Worm (Caenorhabditis elegans) whole organism, young adult: ENCODE results near the gene scrm-5.
A peak's percentile ranks its signal among the peaks of the same experiment; 100 is the strongest.
"Not testable (repeated sequence)": the region's sequence is repeated elsewhere in the genome, so short reads cannot be mapped to it uniquely, and the experiment has no call there.

Source experiments
- B0035.1 ChIP-seq: sonication (generic microtip); optimal IDR thresholded peaks from 2 replicates; lab custom pipeline; 2016; ENCODE audit warnings: missing genetic modification characterization, mild to moderate bottlenecking, missing compliant biosample characterization, missing genotype, missing genetic modification reagents
- C17E4.6 ChIP-seq: fragments of 200-800 bp; sonication (Bioruptor generic); IDR thresholded peaks from 2 replicates; pipeline ENCODE4 v1.3.6; 2022; ENCODE audit warnings: missing genetic modification reagents, missing genetic modification characterization, missing compliant biosample characterization
- D2030.7 ChIP-seq: fragments of 200-800 bp; sonication (Bioruptor generic); IDR thresholded peaks from 2 replicates; pipeline ENCODE4 v1.3.6; 2022; ENCODE audit warnings: missing genetic modification reagents, missing genetic modification characterization, missing compliant biosample characterization
- K12H6.12 ChIP-seq: fragments of 200-800 bp; sonication (Bioruptor generic); optimal IDR thresholded peaks from 2 replicates; lab custom pipeline; 2018; ENCODE audit warnings: mild to moderate bottlenecking, missing genetic modification characterization, missing compliant biosample characterization
- Y79H2A.3 ChIP-seq: fragments of 200-800 bp; sonication (Bioruptor generic); conservative IDR thresholded peaks from 2 replicates; pipeline ENCODE4 v1.3.6; 2022; ENCODE audit warnings: missing genetic modification reagents, missing genetic modification characterization, missing compliant biosample characterization
- ama-1 ChIP-seq, 3 experiments: fragments of 150-350 bp in 1 of 3; sonication (generic microtip) in 2 of 3; optimal IDR thresholded peaks; 2 replicates each; lab custom pipeline; 2014 to 2018; ENCODE audit warnings: missing biosample characterization in 2 of 3, missing genetic modification characterization in 2 of 3, missing genetic modification reagents in 2 of 3
- aptf-2 ChIP-seq: fragments of 200-800 bp; sonication (Bioruptor generic); conservative IDR thresholded peaks from 2 replicates; pipeline ENCODE4 v1.3.6; 2022; ENCODE audit warnings: missing genetic modification reagents, missing genetic modification characterization, missing compliant biosample characterization
- aptf-3 ChIP-seq: fragments of 200-800 bp; sonication (Bioruptor generic); IDR thresholded peaks from 2 replicates; pipeline ENCODE4 v1.3.6; 2022; ENCODE audit warnings: missing genetic modification characterization, missing compliant biosample characterization
- attf-5 ChIP-seq: fragments of 200-800 bp; sonication (Bioruptor generic); optimal IDR thresholded peaks from 2 replicates; lab custom pipeline; 2018; ENCODE audit warnings: mild to moderate bottlenecking, missing genetic modification characterization, missing compliant biosample characterization
- bed-1 ChIP-seq: fragments of 200-800 bp; sonication (Bioruptor generic); IDR thresholded peaks from 2 replicates; pipeline ENCODE4 v1.3.6; 2022; ENCODE audit warnings: missing genetic modification reagents, missing genetic modification characterization, missing compliant biosample characterization
- bed-2 ChIP-seq: fragments of 200-800 bp; sonication (Bioruptor generic); IDR thresholded peaks from 2 replicates; pipeline ENCODE4 v1.3.6; 2022; ENCODE audit warnings: missing genetic modification reagents, missing genetic modification characterization, missing compliant biosample characterization
- ccch-3 ChIP-seq: fragments of 200-800 bp; sonication (Bioruptor generic); optimal IDR thresholded peaks from 2 replicates; lab custom pipeline; 2018; ENCODE audit warnings: mild to moderate bottlenecking, missing genetic modification characterization, missing compliant biosample characterization
- cebp-1 ChIP-seq, 2 experiments: fragments of 200-800 bp in 1 of 2; sonication (Bioruptor generic) in 1 of 2; sonication (generic microtip) in 1 of 2; IDR thresholded peaks in 1 of 2; optimal IDR thresholded peaks in 1 of 2; 2 replicates each; pipeline versions ENCODE4 v1.3.6 to Lab custom; 2017 to 2022; ENCODE audit warnings: missing compliant biosample characterization in 2 of 2, missing genetic modification characterization in 2 of 2, mild to moderate bottlenecking in 1 of 2, missing genetic modification reagents in 1 of 2, moderate library complexity in 1 of 2
- cebp-2 ChIP-seq: fragments of 200-800 bp; sonication (Bioruptor generic); IDR thresholded peaks from 2 replicates; pipeline ENCODE4 v1.3.6; 2022; ENCODE audit warnings: missing genetic modification characterization, missing compliant biosample characterization
- ceh-58 ChIP-seq: fragments of 200-800 bp; sonication (Bioruptor generic); IDR thresholded peaks from 2 replicates; pipeline ENCODE4 v1.3.6; 2022; ENCODE audit warnings: missing genetic modification characterization, missing compliant biosample characterization
- ceh-79 ChIP-seq: sonication (generic microtip); optimal IDR thresholded peaks from 2 replicates; lab custom pipeline; 2017; ENCODE audit warnings: mild to moderate bottlenecking, missing genetic modification characterization, missing compliant biosample characterization
- die-1 ChIP-seq: sonication (generic microtip); optimal IDR thresholded peaks from 2 replicates; lab custom pipeline; 2016; ENCODE audit warnings: missing genotype, mild to moderate bottlenecking, missing genetic modification characterization, missing compliant biosample characterization
- dpff-1 ChIP-seq: sonication (generic microtip); optimal IDR thresholded peaks from 2 replicates; lab custom pipeline; 2017; ENCODE audit warnings: mild to moderate bottlenecking, missing genetic modification characterization, missing compliant biosample characterization
- efl-1 ChIP-seq: fragments of 150-350 bp; optimal IDR thresholded peaks from 2 replicates; lab custom pipeline; 2014; ENCODE audit warnings: missing biosample characterization, missing genetic modification reagents, missing genetic modification characterization
- egl-18 ChIP-seq: fragments of 200-800 bp; sonication (Bioruptor generic); IDR thresholded peaks from 2 replicates; pipeline ENCODE4 v1.3.6; 2022; ENCODE audit warnings: missing genetic modification reagents, missing genetic modification characterization, missing compliant biosample characterization
- egl-44 ChIP-seq: fragments of 200-800 bp; sonication (Bioruptor generic); IDR thresholded peaks from 2 replicates; pipeline ENCODE4 v1.3.6; 2022; ENCODE audit warnings: missing genetic modification reagents, missing genetic modification characterization, missing compliant biosample characterization
- gei-17 ChIP-seq: fragments of 200-800 bp; sonication (Bioruptor generic); optimal IDR thresholded peaks from 2 replicates; lab custom pipeline; 2018; ENCODE audit warnings: mild to moderate bottlenecking, missing genetic modification characterization, missing compliant biosample characterization
- lin-40 ChIP-seq: sonication (generic microtip); optimal IDR thresholded peaks from 2 replicates; lab custom pipeline; 2016; ENCODE audit warnings: missing genetic modification characterization, mild to moderate bottlenecking, missing compliant biosample characterization, missing genotype, missing genetic modification reagents
- nfya-1 ChIP-seq: sonication (generic microtip); optimal IDR thresholded peaks from 2 replicates; lab custom pipeline; 2017; ENCODE audit warnings: antibody characterized with exemption, missing compliant biosample characterization, missing genetic modification characterization, borderline replicate concordance; ENCODE audit not compliant: insufficient read depth
- nfyb-1 ChIP-seq: fragments of 200-800 bp; sonication (Bioruptor generic); IDR thresholded peaks from 2 replicates; pipeline ENCODE4 v1.3.6; 2022; ENCODE audit warnings: missing genetic modification reagents, missing genetic modification characterization, missing compliant biosample characterization
- nhr-27 ChIP-seq: fragments of 200-800 bp; sonication (Bioruptor generic); optimal IDR thresholded peaks from 2 replicates; lab custom pipeline; 2018; ENCODE audit warnings: mild to moderate bottlenecking, missing genetic modification characterization, moderate library complexity, missing compliant biosample characterization
- nhr-80 ChIP-seq: sonication (generic microtip); optimal IDR thresholded peaks from 2 replicates; lab custom pipeline; 2016; ENCODE audit warnings: missing genetic modification characterization, missing compliant biosample characterization
- pha-4 ChIP-seq: fragments of 150-350 bp; sonication (generic microtip); optimal IDR thresholded peaks from 2 replicates; lab custom pipeline; 2014; ENCODE audit warnings: missing biosample characterization, missing genetic modification reagents, missing genetic modification characterization
- tbp1 ChIP-seq: fragments of 200-800 bp; sonication (Bioruptor generic); optimal IDR thresholded peaks from 2 replicates; lab custom pipeline; 2018; ENCODE audit warnings: mild to moderate bottlenecking, missing genetic modification characterization, missing compliant biosample characterization
- unc-62 ChIP-seq: fragments of 150-350 bp; optimal IDR thresholded peaks from 2 replicates; lab custom pipeline; 2014; ENCODE audit warnings: missing biosample characterization, missing genetic modification reagents, missing genetic modification characterization
- ztf-18 ChIP-seq: sonication (generic microtip); optimal IDR thresholded peaks from 2 replicates; lab custom pipeline; 2016; ENCODE audit warnings: missing genotype, mild to moderate bottlenecking, missing genetic modification characterization, missing compliant biosample characterization
- ztf-25 ChIP-seq: fragments of 200-800 bp; sonication (Bioruptor generic); IDR thresholded peaks from 2 replicates; pipeline ENCODE4 v1.3.6; 2022; ENCODE audit warnings: missing genetic modification reagents, missing genetic modification characterization, missing compliant biosample characterization

Gene scrm-5

ce11 chrIV:4121055-4121454 lies 41.2 kb upstream of the scrm-5 start:
- no peak for TF ChIP-seq B0035.1
- peak; percentile 19 for TF ChIP-seq nhr-80
- TF ChIP-seq, all 124 proteins: peak for 1

- TF ChIP-seq cebp-2 (no peak), nhr-80 (peak; percentile 46)
These were observed 39.1 kb upstream of the scrm-5 start, which contains the start of gene mul-1 for ce11 chrIV:4123083-4123482. TSS of gene mul-1 (minus strand) at chrIV:4123166.

- not testable (repeated sequence) for TF ChIP-seq D2030.7; unc-62 (GFP tag; lab: Kevin White, UChicago); nfyb-1 (GFP tag; lab: Robert Waterston, UW)
- TF ChIP-seq, all 124 proteins: peak for 0; not testable (repeated sequence) for 124
These were observed 36.6 kb upstream of the scrm-5 start, which contains the start of gene F49F1.7 for ce11 chrIV:4125657-4126056. TSS of gene F49F1.7 (minus strand) at chrIV:4125757.

ce11 chrIV:4135744-4136143 lies 26.5 kb upstream of the scrm-5 start, which contains the start of gene F49F1.17:
TSS of gene F49F1.17 (minus strand) at chrIV:4135844.
- no peak for TF ChIP-seq dpff-1 (tag; lab: Kevin White, UChicago)
- no peak for TF ChIP-seq die-1 (tag; lab: Kevin White, UChicago)
- TF ChIP-seq C17E4.6: no peak
- TF ChIP-seq ztf-25 (GFP tag; lab: Robert Waterston, UW): no peak
- no peak for TF ChIP-seq bed-2 (GFP tag; lab: Robert Waterston, UW)

- TF ChIP-seq lin-40 (tag; lab: Kevin White, UChicago) (no peak), nfya-1 (no peak), ztf-25 (GFP tag; lab: Robert Waterston, UW) (no peak), ztf-18 (tag; lab: Kevin White, UChicago) (no peak), ceh-79 (tag; lab: Kevin White, UChicago) (no peak), cebp-1 (GFP tag; IDR thresholded peaks at IDR 0.05; lab: Robert Waterston, UW) (no peak), cebp-1 (tag; optimal IDR thresholded peaks at IDR 0.05; lab: Kevin White, UChicago) (no peak), bed-1 (GFP tag; lab: Robert Waterston, UW) (no peak), nhr-27 (tag; lab: Kevin White, UChicago) (no peak), egl-18 (GFP tag; lab: Robert Waterston, UW) (no peak), aptf-2 (GFP tag; lab: Robert Waterston, UW) (no peak)
These were observed 24.7 kb upstream of the scrm-5 start, which contains the start of gene F49F1.9 for ce11 chrIV:4137472-4137871. TSS of gene F49F1.9 (minus strand) at chrIV:4137572.

- no peak for TF ChIP-seq attf-5 (GFP tag; lab: Kevin White, UChicago)
- no peak for TF ChIP-seq aptf-3 (GFP tag; lab: Robert Waterston, UW)
- TF ChIP-seq gei-17 (GFP tag; lab: Kevin White, UChicago): no peak
- TF ChIP-seq K12H6.12: no peak
- no peak for TF ChIP-seq tbp1 (GFP tag; lab: Kevin White, UChicago)
- TF ChIP-seq pha-4 (tag; lab: Kevin White, UChicago): no peak
- no peak for TF ChIP-seq lin-40 (tag; lab: Kevin White, UChicago)
- no peak for TF ChIP-seq ceh-58 (GFP tag; lab: Robert Waterston, UW)
- no peak for TF ChIP-seq ama-1 (optimal IDR thresholded peaks at IDR 0.05; lab: Kevin White, UChicago)
- TF ChIP-seq ama-1 (GFP tag; optimal IDR thresholded peaks at IDR 0.05; lab: Kevin White, UChicago): no peak
- no peak for TF ChIP-seq ccch-3 (GFP tag; lab: Kevin White, UChicago)
- TF ChIP-seq egl-44 (GFP tag; lab: Robert Waterston, UW): no peak
- no peak for TF ChIP-seq nhr-80
- TF ChIP-seq Y79H2A.3 (GFP tag; lab: Robert Waterston, UW): no peak
- TF ChIP-seq efl-1 (GFP tag; lab: Kevin White, UChicago): no peak
- TF ChIP-seq, all 124 proteins: peak for 0
These were observed 23.2 kb upstream of the scrm-5 start, which contains the start of gene F49F1.10 for ce11 chrIV:4139022-4139421. TSS of gene F49F1.10 (minus strand) at chrIV:4139122.
